Worm (Caenorhabditis elegans) whole organism, L3 larva: ENCODE measurements around the gene lin-3.

ENCODE experiments used
- ZK546.5 ChIP-seq: sonication (generic microtip); optimal IDR thresholded peaks from 2 replicates; lab custom pipeline; 2017; ENCODE audit warnings: missing biosample characterization, missing genetic modification characterization
- aly-2 ChIP-seq: fragments of 150-350 bp; optimal IDR thresholded peaks from 2 replicates; lab custom pipeline; 2014; ENCODE audit warnings: missing biosample characterization, missing genetic modification characterization
- ama-1 ChIP-seq: fragments of 150-350 bp; optimal IDR thresholded peaks from 2 replicates; lab custom pipeline; 2018
- ceh-16 ChIP-seq: sonication (generic microtip); optimal IDR thresholded peaks from 2 replicates; lab custom pipeline; 2017; ENCODE audit warnings: missing biosample characterization, missing genetic modification characterization
- ceh-28 ChIP-seq: fragments of 150-350 bp; optimal IDR thresholded peaks from 2 replicates; lab custom pipeline; 2014; ENCODE audit warnings: missing biosample characterization, missing genetic modification reagents, missing genetic modification characterization
- ceh-9 ChIP-seq: sonication (generic microtip); optimal IDR thresholded peaks from 2 replicates; lab custom pipeline; 2018; ENCODE audit warnings: missing biosample characterization, missing genetic modification characterization
- egl-27 ChIP-seq: sonication (generic microtip); optimal IDR thresholded peaks from 4 replicates; lab custom pipeline; 2017; ENCODE audit warnings: missing biosample characterization, missing genetic modification reagents, missing genetic modification characterization
- egl-5 ChIP-seq: fragments of 150-350 bp; optimal IDR thresholded peaks from 2 replicates; lab custom pipeline; 2017; ENCODE audit warnings: missing biosample characterization, missing genetic modification reagents, missing genetic modification characterization, inconsistent platforms
- elt-2 ChIP-seq: sonication (generic microtip); optimal IDR thresholded peaks from 2 replicates; lab custom pipeline; 2016; ENCODE audit warnings: missing genetic modification reagents, mild to moderate bottlenecking, missing genetic modification characterization, missing compliant biosample characterization
- elt-3 ChIP-seq, 3 experiments: fragments of 150-350 bp in 1 of 3; sonication (generic microtip) in 2 of 3; optimal IDR thresholded peaks; 2 replicates in 2 of 3; 4 replicates in 1 of 3; lab custom pipeline; 2014 to 2017; ENCODE audit warnings: missing biosample characterization in 3 of 3, missing genetic modification characterization in 3 of 3
- eor-1 ChIP-seq, 2 experiments: fragments of 150-350 bp; optimal IDR thresholded peaks; 2 replicates each; lab custom pipeline; 2014 to 2018; ENCODE audit warnings: missing biosample characterization in 2 of 2, missing genetic modification characterization in 2 of 2
- fkh-10 ChIP-seq: sonication (generic microtip); optimal IDR thresholded peaks from 2 replicates; lab custom pipeline; 2017; ENCODE audit warnings: missing biosample characterization, missing genetic modification reagents, missing genetic modification characterization
- fkh-2 ChIP-seq: fragments of 150-350 bp; optimal IDR thresholded peaks from 2 replicates; lab custom pipeline; 2014; ENCODE audit warnings: missing biosample characterization, missing genetic modification reagents, missing genetic modification characterization
- fos-1 ChIP-seq: fragments of 150-350 bp; optimal IDR thresholded peaks from 2 replicates; lab custom pipeline; 2014; ENCODE audit warnings: missing biosample characterization, missing genetic modification characterization
- hmg-11 ChIP-seq: sonication (generic microtip); optimal IDR thresholded peaks from 2 replicates; lab custom pipeline; 2016; ENCODE audit warnings: missing genetic modification characterization, missing compliant biosample characterization
- jun-1 ChIP-seq: fragments of 150-350 bp; optimal IDR thresholded peaks from 2 replicates; lab custom pipeline; 2014; ENCODE audit warnings: missing biosample characterization, missing genetic modification reagents, missing genetic modification characterization
- lin-39 ChIP-seq: fragments of 150-350 bp; optimal IDR thresholded peaks from 2 replicates; lab custom pipeline; 2018; ENCODE audit warnings: missing biosample characterization, missing genetic modification reagents, missing genetic modification characterization
- lsy-12 ChIP-seq: sonication (generic microtip); optimal IDR thresholded peaks from 2 replicates; lab custom pipeline; 2016; ENCODE audit warnings: mild to moderate bottlenecking, missing genetic modification characterization, missing compliant biosample characterization
- mdl-1 ChIP-seq: fragments of 150-350 bp; optimal IDR thresholded peaks from 2 replicates; lab custom pipeline; 2014; ENCODE audit warnings: missing biosample characterization, missing genetic modification characterization
- mml-1 ChIP-seq: fragments of 150-350 bp; sonication (generic microtip); optimal IDR thresholded peaks from 3 replicates; lab custom pipeline; 2014; ENCODE audit warnings: missing biosample characterization, missing genetic modification characterization
- nfya-1 ChIP-seq: sonication (generic microtip); optimal IDR thresholded peaks from 2 replicates; lab custom pipeline; 2017; ENCODE audit warnings: missing genetic modification characterization, mild to moderate bottlenecking, missing compliant biosample characterization, antibody characterized with exemption, moderate library complexity; ENCODE audit not compliant: insufficient read depth
- nhr-11 ChIP-seq: fragments of 150-350 bp; optimal IDR thresholded peaks from 2 replicates; lab custom pipeline; 2014; ENCODE audit warnings: missing biosample characterization, missing genetic modification characterization
- nhr-12 ChIP-seq: fragments of 150-350 bp; optimal IDR thresholded peaks from 2 replicates; lab custom pipeline; 2014; ENCODE audit warnings: missing biosample characterization, missing genetic modification characterization
- nhr-237 ChIP-seq: fragments of 150-350 bp; optimal IDR thresholded peaks from 2 replicates; lab custom pipeline; 2014; ENCODE audit warnings: missing biosample characterization, missing genetic modification characterization
- nhr-28 ChIP-seq: fragments of 150-350 bp; optimal IDR thresholded peaks from 2 replicates; lab custom pipeline; 2014; ENCODE audit warnings: missing biosample characterization, missing genetic modification characterization
- nhr-43 ChIP-seq: sonication (generic microtip); optimal IDR thresholded peaks from 2 replicates; lab custom pipeline; 2016; ENCODE audit warnings: mild to moderate bottlenecking, missing genetic modification characterization, missing compliant biosample characterization; ENCODE audit not compliant: poor library complexity, severe bottlenecking
- nhr-67 ChIP-seq: fragments of 150-350 bp; optimal IDR thresholded peaks from 2 replicates; lab custom pipeline; 2014; ENCODE audit warnings: missing biosample characterization, missing genetic modification characterization
- nhr-77 ChIP-seq: fragments of 150-350 bp; optimal IDR thresholded peaks from 2 replicates; lab custom pipeline; 2014; ENCODE audit warnings: missing biosample characterization, missing genetic modification characterization
- pha-4 ChIP-seq: fragments of 150-350 bp; optimal IDR thresholded peaks from 2 replicates; lab custom pipeline; 2014; ENCODE audit warnings: missing biosample characterization, missing genetic modification reagents, missing genetic modification characterization
- pqm-1 ChIP-seq: fragments of 150-350 bp; optimal IDR thresholded peaks from 2 replicates; lab custom pipeline; 2017; ENCODE audit warnings: missing biosample characterization, missing genetic modification characterization, inconsistent platforms
- sea-2 ChIP-seq: fragments of 150-350 bp; sonication (generic microtip); optimal IDR thresholded peaks from 4 replicates; lab custom pipeline; 2014; ENCODE audit warnings: missing biosample characterization, missing genetic modification reagents, missing genetic modification characterization
- skn-1 ChIP-seq: fragments of 150-350 bp; optimal IDR thresholded peaks from 2 replicates; lab custom pipeline; 2014; ENCODE audit warnings: missing biosample characterization, missing genetic modification characterization
- snpc-4 ChIP-seq: fragments of 150-350 bp; optimal IDR thresholded peaks from 2 replicates; lab custom pipeline; 2014; ENCODE audit warnings: missing biosample characterization, missing genetic modification characterization
- tbx-2 ChIP-seq: sonication (generic microtip); optimal IDR thresholded peaks from 2 replicates; lab custom pipeline; 2016; ENCODE audit warnings: mild to moderate bottlenecking, missing genetic modification characterization, missing compliant biosample characterization
- unc-39 ChIP-seq: sonication (generic microtip); optimal IDR thresholded peaks from 4 replicates; lab custom pipeline; 2017; ENCODE audit warnings: missing biosample characterization, missing genetic modification characterization
- unc-62 ChIP-seq: fragments of 150-350 bp; sonication (generic microtip); optimal IDR thresholded peaks from 4 replicates; lab custom pipeline; 2014; ENCODE audit warnings: missing biosample characterization, missing genetic modification reagents, missing genetic modification characterization
- zag-1 ChIP-seq: fragments of 150-350 bp; optimal IDR thresholded peaks from 2 replicates; lab custom pipeline; 2014; ENCODE audit warnings: missing biosample characterization, missing genetic modification characterization
- ztf-11 ChIP-seq: fragments of 150-350 bp; optimal IDR thresholded peaks from 2 replicates; lab custom pipeline; 2014; ENCODE audit warnings: missing biosample characterization, missing genetic modification characterization

The lin-3 gene

DNA sequence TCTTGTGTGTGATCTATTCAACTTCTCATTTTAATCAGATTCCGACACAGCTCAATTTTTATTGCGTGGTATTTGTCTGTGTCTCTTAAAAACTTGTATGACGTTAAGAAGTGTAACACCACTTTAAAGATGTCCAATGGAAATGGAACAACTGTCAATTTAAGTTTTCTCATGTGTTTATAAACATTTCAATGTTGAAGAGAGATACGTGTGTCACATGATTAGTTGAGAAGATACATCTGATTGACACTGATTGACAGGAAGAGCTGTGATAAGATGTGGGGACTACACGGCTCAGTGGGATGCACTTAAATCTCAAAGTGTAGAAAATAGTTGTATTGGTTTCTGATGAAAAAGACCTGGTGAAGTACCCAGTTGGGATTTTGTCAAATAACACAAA lies 14.2 kb downstream of the lin-3 start:
- TF ChIP-seq pqm-1 (no peak), egl-5 (tag; lab: Kevin White, UChicago) (peak; percentile 40), nhr-11 (tag; lab: Kevin White, UChicago) (peak; percentile 68), unc-62 (peak; percentile 83), ceh-16 (tag; lab: Kevin White, UChicago) (no peak), nfya-1 (peak; percentile 47)

DNA sequence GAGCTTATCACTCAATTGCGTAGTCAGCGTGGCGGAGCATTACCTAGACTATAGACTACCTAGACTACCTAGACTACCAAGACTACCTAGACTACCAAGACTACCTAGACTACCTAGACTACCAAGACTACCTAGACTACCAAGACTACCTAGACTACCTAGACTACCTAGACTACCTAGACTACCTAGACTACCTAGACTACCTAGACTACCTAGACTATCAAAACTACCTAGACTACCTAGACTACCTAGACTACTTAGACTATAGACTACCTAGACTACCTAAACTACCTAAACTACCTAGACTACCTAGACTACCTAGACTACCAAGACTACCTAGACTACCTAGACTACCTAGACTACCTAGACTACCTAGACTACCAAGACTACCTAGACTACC lies 16.8 kb downstream of the lin-3 start:
- TF ChIP-seq nhr-43 (tag; lab: Kevin White, UChicago): peak; percentile 49
- TF ChIP-seq nhr-237 (tag; lab: Kevin White, UChicago): peak; percentile 91

DNA sequence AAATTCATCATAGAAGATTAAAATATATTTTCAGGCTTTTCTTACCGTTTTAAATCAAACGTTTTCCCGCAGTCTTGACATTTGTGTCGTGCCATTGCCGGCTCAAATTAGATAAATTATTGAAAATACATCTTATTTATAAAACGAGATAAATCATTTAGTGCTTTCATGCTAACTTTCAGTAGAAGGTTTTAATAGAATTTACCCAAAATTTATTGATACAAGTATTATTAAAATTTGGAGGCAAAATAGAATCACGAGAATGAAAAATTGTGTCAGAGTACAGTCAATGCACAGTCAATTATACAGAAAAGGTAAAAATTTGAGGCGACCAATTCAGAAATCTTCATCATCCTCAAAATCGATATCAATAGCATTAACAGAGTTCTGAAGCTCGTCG lies 24.4 kb downstream of the lin-3 start, which contains the start of gene Y5F2A.4:
Y5F2A.4 (minus strand) TSS at position 101 of the 400 bp plus-strand sequence.
- no peak for TF ChIP-seq unc-39 (tag; lab: Kevin White, UChicago)
- TF ChIP-seq egl-27 (tag; lab: Kevin White, UChicago): no peak
- TF ChIP-seq unc-62: no peak
- no peak for TF ChIP-seq nhr-28 (tag; lab: Kevin White, UChicago)
- no peak for TF ChIP-seq nhr-11 (tag; lab: Kevin White, UChicago)
- no peak for TF ChIP-seq ceh-28 (tag; lab: Kevin White, UChicago)
- no peak for TF ChIP-seq snpc-4 (tag; lab: Kevin White, UChicago)

DNA sequence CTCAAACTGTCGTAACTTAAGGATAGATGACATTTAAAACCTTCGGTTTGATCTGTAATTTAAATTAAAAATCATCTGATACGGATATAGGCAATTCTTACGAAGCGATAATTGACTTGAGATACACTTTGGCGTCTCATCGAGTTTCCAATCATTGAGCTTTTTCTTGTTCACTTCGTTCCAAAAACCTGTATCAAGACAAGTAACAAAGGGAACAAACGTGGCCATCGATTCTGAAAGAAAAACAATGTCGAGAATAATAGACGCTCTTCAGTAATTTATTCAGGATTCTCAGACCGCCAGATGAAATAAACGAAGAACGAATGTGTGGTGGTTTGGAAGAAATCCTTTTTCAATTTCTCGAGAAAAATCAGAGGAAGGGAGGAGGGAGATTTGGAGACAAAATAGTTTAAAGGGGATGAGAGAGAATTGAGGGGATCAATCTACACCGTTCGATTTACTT lies 26.7 kb downstream of the lin-3 start, which contains the start of gene atg-7:
atg-7 (minus strand) TSS at position 233 of the 463 bp plus-strand sequence.
- TF ChIP-seq ztf-11 (tag; lab: Kevin White, UChicago): no peak
- TF ChIP-seq pha-4 (tag; lab: Kevin White, UChicago): peak; percentile 13
- peak; percentile 18 for TF ChIP-seq lsy-12 (tag; lab: Kevin White, UChicago)
- TF ChIP-seq ama-1: peak; percentile 94
- TF ChIP-seq, all 47 proteins: peak for 3

DNA sequence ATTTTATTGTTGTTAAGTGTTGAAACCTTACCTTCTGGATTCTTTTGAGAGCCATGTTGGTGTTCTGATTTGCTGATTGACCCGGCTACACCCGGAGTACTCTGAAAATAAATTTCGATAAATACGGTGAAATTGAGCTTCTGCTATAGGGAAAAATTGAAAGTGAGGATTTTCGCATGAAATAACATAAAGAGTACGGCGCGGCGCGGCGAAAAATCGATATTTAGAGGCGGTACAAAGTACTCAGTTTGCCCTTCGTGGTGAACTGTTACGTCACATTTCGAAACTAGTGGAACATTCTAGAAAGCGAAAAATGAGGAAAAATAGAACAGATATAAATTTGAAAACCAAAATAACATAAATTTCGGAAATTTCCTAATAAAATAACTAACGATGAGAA lies 28.0 kb downstream of the lin-3 start, which contains the start of gene let-70:
let-70 (minus strand) TSS at position 101 of the 400 bp plus-strand sequence.
- no peak for TF ChIP-seq ceh-9 (tag; lab: Kevin White, UChicago)
- TF ChIP-seq nhr-12: no peak
- no peak for TF ChIP-seq pha-4 (tag; lab: Kevin White, UChicago)
- no peak for TF ChIP-seq nhr-11 (tag; lab: Kevin White, UChicago)
- no peak for TF ChIP-seq mml-1 (tag; lab: Kevin White, UChicago)
- TF ChIP-seq egl-5 (tag; lab: Kevin White, UChicago): no peak
- TF ChIP-seq ceh-28 (tag; lab: Kevin White, UChicago): no peak
- TF ChIP-seq fkh-2 (tag; lab: Kevin White, UChicago): no peak
- TF ChIP-seq egl-27 (tag; lab: Kevin White, UChicago): no peak
- no peak for TF ChIP-seq ztf-11 (tag; lab: Kevin White, UChicago)
- no peak for TF ChIP-seq nhr-67 (tag; lab: Kevin White, UChicago)
- TF ChIP-seq nhr-77 (tag; lab: Kevin White, UChicago): no peak
- TF ChIP-seq nhr-28 (tag; lab: Kevin White, UChicago): no peak
- TF ChIP-seq fkh-10 (GFP tag; lab: Kevin White, UChicago): no peak
- no peak for TF ChIP-seq sea-2 (GFP tag; lab: Kevin White, UChicago)
- no peak for TF ChIP-seq zag-1 (tag; lab: Kevin White, UChicago)
- TF ChIP-seq ZK546.5 (tag; lab: Kevin White, UChicago): no peak
- TF ChIP-seq hmg-11 (tag; lab: Kevin White, UChicago): no peak
- TF ChIP-seq ceh-16 (tag; lab: Kevin White, UChicago): no peak

DNA sequence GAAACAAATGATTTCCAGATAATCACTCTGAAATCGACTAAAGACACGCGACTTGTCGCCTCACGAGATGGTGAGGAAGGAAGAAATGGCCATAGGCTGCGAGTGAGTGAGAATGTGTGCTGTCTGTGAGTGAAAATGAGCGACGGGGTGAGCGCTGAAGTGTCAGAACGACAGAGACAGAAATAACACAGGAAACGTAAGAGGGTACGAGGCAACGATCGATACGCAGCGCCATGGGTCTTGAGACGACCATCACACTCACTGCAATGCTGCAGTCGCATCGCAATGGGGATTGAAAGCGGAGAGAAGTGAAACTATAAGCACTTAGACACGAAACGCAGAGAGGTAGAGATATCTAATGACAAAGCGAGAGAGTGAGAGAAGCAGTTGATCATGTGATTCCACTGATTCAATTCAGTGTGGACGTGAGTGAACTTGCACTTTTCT lies 28.7 kb downstream of the lin-3 start:
- TF ChIP-seq skn-1 (tag; lab: Kevin White, UChicago): peak; percentile 80
- TF ChIP-seq jun-1 (tag; lab: Kevin White, UChicago): peak; percentile 92
- peak in 1 of 3 experiments; percentile 1 for TF ChIP-seq elt-3 (tag; optimal IDR thresholded peaks at IDR 0.05; lab: Kevin White, UChicago)
- no peak for TF ChIP-seq nhr-67 (tag; lab: Kevin White, UChicago)
- TF ChIP-seq mdl-1 (tag; lab: Kevin White, UChicago): peak; percentile 13
- no peak for TF ChIP-seq nhr-28 (tag; lab: Kevin White, UChicago)
- peak; percentile 91 for TF ChIP-seq zag-1 (tag; lab: Kevin White, UChicago)
- peak; percentile 91 for TF ChIP-seq lin-39 (tag; lab: Kevin White, UChicago)
- peak; percentile 16 for TF ChIP-seq nhr-77 (tag; lab: Kevin White, UChicago)
- TF ChIP-seq pha-4 (tag; lab: Kevin White, UChicago): peak; percentile 88
- peak; percentile 86 for TF ChIP-seq tbx-2 (tag; lab: Kevin White, UChicago)
- no peak for TF ChIP-seq mml-1 (tag; lab: Kevin White, UChicago)
- TF ChIP-seq ztf-11 (tag; lab: Kevin White, UChicago): no peak
- TF ChIP-seq ZK546.5 (tag; lab: Kevin White, UChicago): peak; percentile 16
- peak; percentile 96 for TF ChIP-seq ceh-28 (tag; lab: Kevin White, UChicago)
- TF ChIP-seq elt-2 (tag; lab: Kevin White, UChicago): peak; percentile 80
- peak; percentile 86 for TF ChIP-seq nhr-43 (tag; lab: Kevin White, UChicago)
- TF ChIP-seq snpc-4 (tag; lab: Kevin White, UChicago): peak; percentile 55
- TF ChIP-seq ama-1: peak; percentile 89
- TF ChIP-seq egl-5 (tag; lab: Kevin White, UChicago): peak; percentile 96
- no peak for TF ChIP-seq eor-1 (tag; optimal IDR thresholded peaks at IDR 0.05; lab: Kevin White, UChicago)
- no peak for TF ChIP-seq nhr-12
- TF ChIP-seq lsy-12 (tag; lab: Kevin White, UChicago): peak; percentile 88
- no peak for TF ChIP-seq aly-2 (tag; lab: Kevin White, UChicago)
- TF ChIP-seq fkh-2 (tag; lab: Kevin White, UChicago): peak; percentile 37
- TF ChIP-seq fos-1 (tag; lab: Kevin White, UChicago): no peak
- peak; percentile 94 for TF ChIP-seq nfya-1
